Fruit fly (Drosophila melanogaster): Measurements from ENCODE around the gene CG43354.

The CG43354 gene

DNA sequence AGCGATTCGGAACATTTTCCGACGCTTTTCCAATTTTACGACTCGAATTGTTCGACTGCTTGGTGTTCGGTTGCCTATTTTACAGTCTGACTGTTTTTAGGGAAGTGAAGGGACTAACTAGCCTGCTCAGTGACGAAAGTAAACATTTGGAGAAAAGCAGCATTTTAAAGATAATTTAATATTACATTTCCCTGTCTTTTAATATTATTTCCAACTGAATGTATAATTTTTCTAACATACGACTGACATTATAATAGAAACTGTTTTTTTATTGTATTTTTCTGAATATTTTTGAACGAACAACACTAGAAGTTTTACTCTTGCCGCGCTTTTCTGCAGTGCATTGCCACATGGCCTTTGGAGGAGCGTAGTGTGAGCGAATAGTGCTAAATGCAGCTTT is 23.6 kb downstream of the CG43354 start, which contains the start of gene CG31787:
Gene CG31787 (minus strand): TSS at position 101 of the 400 bp plus-strand sequence.
- TF ChIP-seq Dll (optimal IDR thresholded peaks at IDR 0.05) (no peak), pan (optimal IDR thresholded peaks at IDR 0.05) (no peak), CG8478 (optimal IDR thresholded peaks at IDR 0.05) (no peak), usp (GFP tag; optimal IDR thresholded peaks at IDR 0.05) (no peak), EcR (GFP tag; optimal IDR thresholded peaks at IDR 0.05) (no peak), psq (optimal IDR thresholded peaks at IDR 0.05) (no peak)

DNA sequence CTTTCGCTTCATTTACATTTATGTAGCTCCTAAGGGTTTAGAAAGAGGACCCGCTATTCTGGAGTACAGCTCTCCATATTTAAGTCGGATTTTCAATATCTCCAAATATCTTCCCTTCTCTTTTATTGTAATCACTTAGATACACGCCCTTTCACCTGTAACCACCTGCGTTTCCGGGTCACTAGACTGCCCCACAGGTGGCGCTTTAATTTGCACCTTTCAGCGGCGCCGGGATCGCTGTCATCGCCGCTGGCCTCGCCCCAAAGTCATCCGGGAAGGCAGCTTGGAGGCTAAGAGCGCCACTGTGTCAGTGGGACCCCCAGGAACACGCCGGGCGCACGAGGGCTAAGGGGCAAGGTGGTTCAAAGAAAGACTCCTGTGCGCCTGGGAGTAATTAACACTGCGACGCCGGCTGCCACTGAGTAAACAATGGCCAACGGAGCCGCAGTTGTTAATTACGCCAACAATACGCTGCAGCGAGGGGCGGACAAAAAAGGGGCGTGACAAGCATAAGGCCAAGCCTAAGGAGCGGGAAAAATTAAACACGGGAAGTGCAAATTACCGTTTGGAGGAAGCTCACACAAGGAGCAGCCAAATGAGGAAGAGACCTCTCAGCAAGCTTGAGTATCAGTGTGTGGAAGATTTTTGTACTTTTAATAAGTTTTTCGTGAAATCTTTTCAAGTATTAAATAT is 24.9 kb downstream of the CG43354 start:
- TF ChIP-seq usp (GFP tag; optimal IDR thresholded peaks at IDR 0.05) (no peak), CG8478 (optimal IDR thresholded peaks at IDR 0.05) (no peak), Dll (optimal IDR thresholded peaks at IDR 0.05) (no peak), EcR (GFP tag; optimal IDR thresholded peaks at IDR 0.05) (no peak), pan (optimal IDR thresholded peaks at IDR 0.05) (no peak), psq (optimal IDR thresholded peaks at IDR 0.05) (no peak)

DNA sequence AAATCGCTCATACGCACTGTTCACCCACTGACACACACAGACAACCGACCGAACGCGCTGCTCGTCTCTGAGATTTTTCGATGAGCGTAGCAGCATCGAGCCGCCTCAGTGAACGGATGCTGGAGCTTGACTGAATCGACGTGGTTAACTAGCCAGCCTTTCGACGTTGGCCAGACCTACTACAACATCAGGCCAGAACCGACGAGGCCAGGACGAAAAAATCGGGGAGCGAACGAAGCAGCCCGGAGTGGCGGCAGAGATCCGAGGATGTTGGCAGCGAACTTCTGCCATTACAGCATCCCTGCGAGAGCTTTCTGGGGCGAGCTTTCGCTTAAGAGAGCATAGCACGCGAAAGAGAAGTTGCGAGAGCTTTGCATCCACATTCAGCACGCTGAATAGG is 33.6 kb downstream of the CG43354 start, which contains the start of gene CG42750:
Gene CG42750 (minus strand): TSS at position 108 of the 400 bp plus-strand sequence.
- TF ChIP-seq CG8478 (optimal IDR thresholded peaks at IDR 0.05) (no peak), psq (optimal IDR thresholded peaks at IDR 0.05) (no peak), Dll (optimal IDR thresholded peaks at IDR 0.05) (no peak), pan (optimal IDR thresholded peaks at IDR 0.05) (no peak), EcR (GFP tag; optimal IDR thresholded peaks at IDR 0.05) (no peak), usp (GFP tag; optimal IDR thresholded peaks at IDR 0.05) (no peak)

DNA sequence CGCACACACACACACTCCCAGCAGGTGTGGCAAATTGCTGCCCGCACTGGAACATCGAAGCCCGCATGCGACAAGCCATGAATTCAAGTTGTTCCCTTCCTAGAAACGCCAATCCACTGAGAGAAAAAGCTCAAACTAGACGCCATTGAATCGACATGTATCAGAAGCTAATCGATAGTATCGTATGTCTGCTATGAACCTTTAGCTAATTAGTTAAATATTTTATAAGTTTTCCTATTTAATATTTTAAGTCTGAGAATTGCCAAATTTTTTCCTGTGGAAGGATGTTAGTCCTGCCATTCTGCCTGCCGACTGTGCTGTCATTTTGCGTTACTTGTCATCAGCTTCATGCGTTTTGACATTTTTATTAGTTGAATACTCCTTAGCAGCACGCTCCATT is 41.4 kb downstream of the CG43354 start:
- no peak for TF ChIP-seq Dll (optimal IDR thresholded peaks at IDR 0.05)
- no peak for TF ChIP-seq psq (optimal IDR thresholded peaks at IDR 0.05)
- no peak for TF ChIP-seq EcR (GFP tag; optimal IDR thresholded peaks at IDR 0.05)
- no peak for TF ChIP-seq usp (GFP tag; optimal IDR thresholded peaks at IDR 0.05)
- no peak for TF ChIP-seq CG8478 (optimal IDR thresholded peaks at IDR 0.05)
- TF ChIP-seq pan (optimal IDR thresholded peaks at IDR 0.05), result no peak

Data from whole organism.